Fruit fly (Drosophila melanogaster) Kc167 (cell line): Measurements from ENCODE around the gene CG8564.

ENCODE experiments used
- Myc ChIP-seq: fragments of >200 bp; optimal IDR thresholded peaks from 2 replicates; lab custom pipeline; 2017; ENCODE audit warnings: missing external identifiers
- Sin3A ChIP-seq: fragments of >200 bp; optimal IDR thresholded peaks from 2 replicates; lab custom pipeline; 2018; ENCODE audit warnings: missing external identifiers
- h ChIP-seq: fragments of >200 bp; optimal IDR thresholded peaks from 3 replicates; lab custom pipeline; 2018; ENCODE audit warnings: missing external identifiers
- insv ChIP-seq: fragments of >200 bp; optimal IDR thresholded peaks from 3 replicates; lab custom pipeline; 2018; ENCODE audit warnings: missing external identifiers
- psq ChIP-seq: fragments of >200 bp; optimal IDR thresholded peaks from 2 replicates; lab custom pipeline; 2017; ENCODE audit warnings: missing external identifiers
- ttk ChIP-seq: sonication (Bioruptor generic); optimal IDR thresholded peaks from 2 replicates; lab custom pipeline; 2017; ENCODE audit warnings: missing external identifiers

DNA sequence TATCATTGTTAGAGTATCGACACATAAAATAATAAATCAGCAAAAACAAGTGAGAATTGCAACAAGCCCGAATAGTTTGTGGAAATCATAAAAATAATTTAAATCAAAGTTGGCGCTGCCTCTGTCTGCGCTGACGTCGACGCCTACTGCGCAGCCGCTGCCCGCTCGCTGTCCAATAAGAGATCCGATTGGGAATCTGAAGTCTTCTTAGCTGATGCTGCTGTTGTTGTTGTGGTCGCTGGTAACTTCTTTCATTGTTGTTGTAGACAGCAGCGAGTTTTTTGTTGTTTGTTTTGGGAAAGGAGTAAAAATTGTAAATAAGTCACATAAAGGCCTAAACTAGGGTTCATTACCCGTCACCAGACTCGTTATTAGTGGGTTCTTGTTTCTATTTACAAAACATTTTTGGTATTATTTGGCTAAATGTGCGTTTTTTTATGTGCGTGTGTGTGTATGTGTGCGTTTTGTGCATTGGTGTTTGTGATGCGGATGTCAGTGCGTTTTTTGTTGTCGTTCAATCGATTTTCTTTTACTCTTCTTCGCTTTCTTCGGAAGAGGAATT is 22.9 kb downstream of the CG8564 start:
- no peak for TF ChIP-seq h (lab: Kevin White, UChicago)
- no peak for TF ChIP-seq psq (lab: Kevin White, UChicago)
- no peak for TF ChIP-seq ttk
- TF ChIP-seq insv, result no peak
- TF ChIP-seq Sin3A (lab: Kevin White, UChicago), result no peak
- no peak for TF ChIP-seq Myc (lab: Kevin White, UChicago)
